Fruit fly (Drosophila melanogaster) whole organism, embryonic: Measurements from ENCODE around the gene xmas.

Experiments used
- CG10543 ChIP-seq: fragments of 200-800 bp; sonication (Bioruptor generic); optimal IDR thresholded peaks from 3 replicates; lab custom pipeline; 2017; ENCODE audit warnings: missing biosample characterization, mild to moderate bottlenecking, missing genetic modification characterization, moderate library complexity
- CG34376 ChIP-seq: fragments of 200-800 bp; sonication (Bioruptor generic); optimal IDR thresholded peaks from 2 replicates; lab custom pipeline; 2018; ENCODE audit warnings: missing biosample characterization, mild to moderate bottlenecking, missing genetic modification characterization
- CG7963 ChIP-seq: fragments of 200-800 bp; sonication (Bioruptor generic); IDR thresholded peaks from 3 replicates; pipeline ENCODE4 v1.3.6; 2022; ENCODE audit warnings: missing biosample characterization, missing genetic modification characterization; ENCODE audit not compliant: partially characterized antibody
- Dfd ChIP-seq, 2 experiments: fragments of >200 bp; optimal IDR thresholded peaks; 2 replicates each; lab custom pipeline; 2017; ENCODE audit warnings: missing biosample characterization in 2 of 2, missing genetic modification characterization in 2 of 2
- Dip3 ChIP-seq: fragments of 200-800 bp; sonication (Bioruptor generic); optimal IDR thresholded peaks from 3 replicates; lab custom pipeline; 2016; ENCODE audit warnings: missing biosample characterization, missing genetic modification characterization
- HLH3B ChIP-seq: fragments of 200-800 bp; sonication (Bioruptor generic); IDR thresholded peaks from 2 replicates; pipeline ENCODE4 v1.3.6; 2022; ENCODE audit warnings: missing biosample characterization, missing genetic modification characterization
- NC2α ChIP-seq: fragments of 200-800 bp; sonication (Bioruptor generic); optimal IDR thresholded peaks from 2 replicates; lab custom pipeline; 2016; ENCODE audit warnings: missing biosample characterization, missing genetic modification characterization
- bab2 ChIP-seq: fragments of 200-800 bp; sonication (Bioruptor generic); optimal IDR thresholded peaks from 2 replicates; lab custom pipeline; 2016; ENCODE audit warnings: missing biosample characterization, missing genetic modification characterization
- bsh ChIP-seq, 2 experiments: fragments of 200-800 bp; sonication (Bioruptor generic); optimal IDR thresholded peaks; 2 replicates each; lab custom pipeline; 2017 to 2018; ENCODE audit warnings: mild to moderate bottlenecking in 2 of 2, missing biosample characterization in 2 of 2, missing genetic modification characterization in 2 of 2, moderate library complexity in 1 of 2
- sc ChIP-seq, 3 experiments: fragments of >200 bp in 2 of 3; fragments of 200-800 bp in 1 of 3; sonication (Bioruptor generic) in 1 of 3; optimal IDR thresholded peaks; 2 replicates in 2 of 3; 3 replicates in 1 of 3; lab custom pipeline; 2017; ENCODE audit warnings: mild to moderate bottlenecking in 1 of 3, missing biosample characterization in 1 of 3, missing genetic modification characterization in 1 of 3, missing genetic modification reagents in 1 of 3

dm6 chrX:17142940-17143534 is 16.1 kb downstream of the xmas start, which contains the start of the genes mei-217 and mei-218:
- TF ChIP-seq bsh (GFP tag; optimal IDR thresholded peaks at IDR 0.05; lab: Kevin White, UChicago) (no peak), CG7963 (GFP tag; lab: Robert Waterston, UW) (no peak), NC2α (GFP tag; lab: Kevin White, UChicago) (no peak), CG10543 (no peak), Dfd (GFP tag; optimal IDR thresholded peaks at IDR 0.05; lab: Kevin White, UChicago) (no peak), HLH3B (GFP tag; lab: Robert Waterston, UW) (no peak), sc (optimal IDR thresholded peaks at IDR 0.05; lab: Kevin White, UChicago) (no peak), sc (GFP tag; optimal IDR thresholded peaks at IDR 0.05; lab: Kevin White, UChicago) (no peak), Dip3 (GFP tag; lab: Kevin White, UChicago) (no peak), bab2 (GFP tag; lab: Kevin White, UChicago) (peak; percentile 4), CG34376 (no peak)
